Fruit fly (Drosophila melanogaster) whole organism, embryonic: ENCODE data around the gene Pgd.

Source experiments
- Aef1 ChIP-seq: fragments of 200-800 bp; sonication (Bioruptor generic); IDR thresholded peaks from 3 replicates; pipeline ENCODE4 v1.3.6; 2022; ENCODE audit warnings: missing biosample characterization, missing genetic modification characterization
- Asciz ChIP-seq: fragments of 200-800 bp; sonication (Bioruptor generic); optimal IDR thresholded peaks from 2 replicates; lab custom pipeline; 2017; ENCODE audit warnings: missing biosample characterization, mild to moderate bottlenecking, missing genetic modification characterization, missing genetic modification reagents
- BtbVII ChIP-seq: fragments of 200-800 bp; sonication (Bioruptor generic); optimal IDR thresholded peaks from 3 replicates; lab custom pipeline; 2017; ENCODE audit warnings: missing biosample characterization, mild to moderate bottlenecking, missing genetic modification characterization
- C15 ChIP-seq: fragments of 200-800 bp; sonication (Bioruptor generic); IDR thresholded peaks from 3 replicates; pipeline ENCODE4 v1.3.6; 2022; ENCODE audit warnings: missing biosample characterization, missing genetic modification characterization
- CG10209 ChIP-seq: fragments of 200-800 bp; sonication (Bioruptor generic); optimal IDR thresholded peaks from 3 replicates; lab custom pipeline; 2017; ENCODE audit warnings: missing biosample characterization, mild to moderate bottlenecking, missing genetic modification characterization, missing genetic modification reagents
- CG10366 ChIP-seq: fragments of 200-800 bp; sonication (Bioruptor generic); IDR thresholded peaks from 2 replicates; pipeline ENCODE4 v1.3.6; 2022; ENCODE audit warnings: missing biosample characterization, missing genetic modification characterization
- CG12299 ChIP-seq: fragments of 200-800 bp; sonication (Bioruptor generic); optimal IDR thresholded peaks from 2 replicates; lab custom pipeline; 2018; ENCODE audit warnings: missing biosample characterization, mild to moderate bottlenecking, missing genetic modification characterization
- CG12391 ChIP-seq: fragments of 200-800 bp; sonication (Bioruptor generic); optimal IDR thresholded peaks from 3 replicates; lab custom pipeline; 2018; ENCODE audit warnings: missing biosample characterization, mild to moderate bottlenecking, missing genetic modification characterization, moderate library complexity
- CG12769 ChIP-seq: fragments of 200-800 bp; sonication (Bioruptor generic); optimal IDR thresholded peaks from 2 replicates; lab custom pipeline; 2019; ENCODE audit warnings: missing biosample characterization, mild to moderate bottlenecking, missing genetic modification characterization, moderate library complexity
- CG13296 ChIP-seq: fragments of 200-800 bp; sonication (Bioruptor generic); optimal IDR thresholded peaks from 3 replicates; lab custom pipeline; 2018; ENCODE audit warnings: missing biosample characterization, mild to moderate bottlenecking, missing genetic modification characterization
- CG15269 ChIP-seq: fragments of 200-800 bp; sonication (Bioruptor generic); optimal IDR thresholded peaks from 2 replicates; lab custom pipeline; 2018; ENCODE audit warnings: missing biosample characterization, mild to moderate bottlenecking, missing genetic modification characterization, moderate library complexity
- CG17186 ChIP-seq: fragments of 200-800 bp; sonication (Bioruptor generic); optimal IDR thresholded peaks from 3 replicates; lab custom pipeline; 2017; ENCODE audit warnings: missing biosample characterization, missing genetic modification reagents, missing genetic modification characterization
- CG2678 ChIP-seq: fragments of 200-800 bp; sonication (Bioruptor generic); optimal IDR thresholded peaks from 3 replicates; lab custom pipeline; 2019; ENCODE audit warnings: missing biosample characterization, mild to moderate bottlenecking, missing genetic modification characterization, moderate library complexity
- CG31224 ChIP-seq: fragments of 200-800 bp; sonication (Bioruptor generic); IDR thresholded peaks from 2 replicates; pipeline ENCODE4 v1.3.6; 2022; ENCODE audit warnings: missing biosample characterization, missing genetic modification characterization
- CG31441 ChIP-seq: fragments of 200-800 bp; sonication (Bioruptor generic); IDR thresholded peaks from 2 replicates; pipeline ENCODE4 v1.3.6; 2022; ENCODE audit warnings: missing biosample characterization, missing genetic modification characterization
- CG34224 ChIP-seq: fragments of 200-800 bp; sonication (Bioruptor generic); IDR thresholded peaks from 3 replicates; pipeline ENCODE4 v1.3.6; 2022; ENCODE audit warnings: missing biosample characterization, missing genetic modification characterization; ENCODE audit not compliant: partially characterized antibody
- CG6272 ChIP-seq: fragments of 200-800 bp; sonication (Bioruptor generic); IDR thresholded peaks from 2 replicates; pipeline ENCODE4 v1.3.6; 2022; ENCODE audit warnings: missing biosample characterization, missing genetic modification characterization
- CG7745 ChIP-seq: fragments of 200-800 bp; sonication (Bioruptor generic); optimal IDR thresholded peaks from 2 replicates; lab custom pipeline; 2018; ENCODE audit warnings: missing biosample characterization, mild to moderate bottlenecking, missing genetic modification characterization, moderate library complexity
- CG8089 ChIP-seq: fragments of 200-800 bp; sonication (Bioruptor generic); optimal IDR thresholded peaks from 3 replicates; lab custom pipeline; 2016; ENCODE audit warnings: missing biosample characterization, missing genetic modification characterization
- CG9609 ChIP-seq: fragments of 200-800 bp; sonication (Bioruptor generic); optimal IDR thresholded peaks from 3 replicates; lab custom pipeline; 2016; ENCODE audit warnings: missing biosample characterization, missing genetic modification characterization
- Camta ChIP-seq: fragments of 200-800 bp; sonication (Bioruptor generic); optimal IDR thresholded peaks from 2 replicates; lab custom pipeline; 2016; ENCODE audit warnings: missing biosample characterization, missing genetic modification characterization
- Hey ChIP-seq: fragments of 200-800 bp; sonication (Bioruptor generic); optimal IDR thresholded peaks from 3 replicates; lab custom pipeline; 2018; ENCODE audit warnings: missing biosample characterization, mild to moderate bottlenecking, missing genetic modification characterization
- HmgD ChIP-seq: fragments of 200-800 bp; sonication (Bioruptor generic); optimal IDR thresholded peaks from 3 replicates; lab custom pipeline; 2016; ENCODE audit warnings: missing biosample characterization, missing genetic modification characterization
- Meics ChIP-seq: fragments of 200-800 bp; sonication (Bioruptor generic); optimal IDR thresholded peaks from 2 replicates; lab custom pipeline; 2017; ENCODE audit warnings: missing biosample characterization, mild to moderate bottlenecking, missing genetic modification characterization
- Optix ChIP-seq: fragments of 200-800 bp; sonication (Bioruptor generic); IDR thresholded peaks from 3 replicates; pipeline ENCODE4 v1.3.6; 2022; ENCODE audit warnings: missing biosample characterization, missing genetic modification characterization
- Side ChIP-seq: fragments of 200-800 bp; sonication (Bioruptor generic); optimal IDR thresholded peaks from 2 replicates; lab custom pipeline; 2016; ENCODE audit warnings: missing biosample characterization, missing genetic modification characterization
- Sin3A ChIP-seq: fragments of >200 bp; optimal IDR thresholded peaks from 2 replicates; lab custom pipeline; 2018
- Sox102F ChIP-seq: fragments of 200-800 bp; sonication (Bioruptor generic); optimal IDR thresholded peaks from 2 replicates; lab custom pipeline; 2018; ENCODE audit warnings: missing biosample characterization, mild to moderate bottlenecking, missing genetic modification characterization, moderate library complexity
- amos ChIP-seq: fragments of 200-800 bp; sonication (Bioruptor generic); IDR thresholded peaks from 2 replicates; pipeline ENCODE4 v1.3.6; 2022; ENCODE audit warnings: missing biosample characterization, missing genetic modification characterization; ENCODE audit not compliant: partially characterized antibody
- ash1 ChIP-seq: fragments of 200-800 bp; sonication (Bioruptor generic); optimal IDR thresholded peaks from 2 replicates; lab custom pipeline; 2018; ENCODE audit warnings: missing biosample characterization, mild to moderate bottlenecking, missing genetic modification characterization
- bab2 ChIP-seq: fragments of 200-800 bp; sonication (Bioruptor generic); optimal IDR thresholded peaks from 2 replicates; lab custom pipeline; 2016; ENCODE audit warnings: missing biosample characterization, missing genetic modification characterization
- cas ChIP-seq: fragments of 200-800 bp; sonication (Bioruptor generic); IDR thresholded peaks from 2 replicates; pipeline ENCODE4 v1.3.6; 2022; ENCODE audit warnings: missing biosample characterization, missing genetic modification characterization
- chn ChIP-seq: fragments of 200-800 bp; sonication (Bioruptor generic); optimal IDR thresholded peaks from 2 replicates; lab custom pipeline; 2016; ENCODE audit warnings: missing biosample characterization, missing genetic modification characterization
- ems ChIP-seq: fragments of 200-800 bp; sonication (Bioruptor generic); optimal IDR thresholded peaks from 3 replicates; lab custom pipeline; 2016; ENCODE audit warnings: missing biosample characterization, missing genetic modification characterization
- fd64A ChIP-seq: fragments of 200-800 bp; sonication (Bioruptor generic); optimal IDR thresholded peaks from 3 replicates; lab custom pipeline; 2018; ENCODE audit warnings: missing biosample characterization, mild to moderate bottlenecking, missing genetic modification characterization
- gem ChIP-seq: fragments of 200-800 bp; sonication (Bioruptor generic); optimal IDR thresholded peaks from 2 replicates; lab custom pipeline; 2019; ENCODE audit warnings: missing biosample characterization, mild to moderate bottlenecking, missing genetic modification characterization, moderate library complexity
- nerfin-1 ChIP-seq: fragments of 200-800 bp; sonication (Bioruptor generic); optimal IDR thresholded peaks from 3 replicates; lab custom pipeline; 2019; ENCODE audit warnings: missing biosample characterization, mild to moderate bottlenecking, missing genetic modification characterization, moderate library complexity
- oc ChIP-seq: fragments of 200-800 bp; sonication (Bioruptor generic); optimal IDR thresholded peaks from 2 replicates; lab custom pipeline; 2018; ENCODE audit warnings: missing biosample characterization, mild to moderate bottlenecking, missing genetic modification characterization, moderate library complexity
- pho ChIP-seq: fragments of 200-800 bp; sonication (Bioruptor generic); optimal IDR thresholded peaks from 2 replicates; lab custom pipeline; 2016; ENCODE audit warnings: missing biosample characterization, missing genetic modification characterization
- row ChIP-seq: fragments of 200-800 bp; sonication (Bioruptor generic); IDR thresholded peaks from 3 replicates; pipeline ENCODE4 v1.3.6; 2022; ENCODE audit warnings: missing biosample characterization, missing genetic modification characterization
- schlank ChIP-seq: fragments of 200-800 bp; sonication (Bioruptor generic); optimal IDR thresholded peaks from 2 replicates; lab custom pipeline; 2018; ENCODE audit warnings: missing biosample characterization, mild to moderate bottlenecking, missing genetic modification characterization
- sens ChIP-seq: fragments of 200-800 bp; sonication (Bioruptor generic); peaks from one replicate; lab custom pipeline; 2016; ENCODE audit warnings: missing biosample characterization, missing genetic modification characterization
- sima ChIP-seq: fragments of 200-800 bp; sonication (Bioruptor generic); optimal IDR thresholded peaks from 2 replicates; lab custom pipeline; 2016; ENCODE audit warnings: missing biosample characterization, missing genetic modification characterization
- tin ChIP-seq: fragments of 200-800 bp; sonication (Bioruptor generic); optimal IDR thresholded peaks from 3 replicates; lab custom pipeline; 2016; ENCODE audit warnings: missing biosample characterization, missing genetic modification characterization
- trh ChIP-seq: fragments of 200-800 bp; sonication (Bioruptor generic); optimal IDR thresholded peaks from 2 replicates; lab custom pipeline; 2016; ENCODE audit warnings: missing biosample characterization, missing genetic modification characterization
- tup ChIP-seq: fragments of 200-800 bp; sonication (Bioruptor generic); optimal IDR thresholded peaks from 2 replicates; lab custom pipeline; 2016; ENCODE audit warnings: missing biosample characterization, mild to moderate bottlenecking, missing genetic modification characterization, moderate library complexity
- wor ChIP-seq: fragments of 200-800 bp; sonication (Bioruptor generic); IDR thresholded peaks from 2 replicates; pipeline ENCODE4 v1.3.6; 2022; ENCODE audit warnings: missing biosample characterization, missing genetic modification characterization
- zen2 ChIP-seq: fragments of 200-800 bp; sonication (Bioruptor generic); IDR thresholded peaks from 3 replicates; pipeline ENCODE4 v1.3.6; 2022; ENCODE audit warnings: missing biosample characterization, missing genetic modification characterization; ENCODE audit not compliant: partially characterized antibody

Gene Pgd

DNA sequence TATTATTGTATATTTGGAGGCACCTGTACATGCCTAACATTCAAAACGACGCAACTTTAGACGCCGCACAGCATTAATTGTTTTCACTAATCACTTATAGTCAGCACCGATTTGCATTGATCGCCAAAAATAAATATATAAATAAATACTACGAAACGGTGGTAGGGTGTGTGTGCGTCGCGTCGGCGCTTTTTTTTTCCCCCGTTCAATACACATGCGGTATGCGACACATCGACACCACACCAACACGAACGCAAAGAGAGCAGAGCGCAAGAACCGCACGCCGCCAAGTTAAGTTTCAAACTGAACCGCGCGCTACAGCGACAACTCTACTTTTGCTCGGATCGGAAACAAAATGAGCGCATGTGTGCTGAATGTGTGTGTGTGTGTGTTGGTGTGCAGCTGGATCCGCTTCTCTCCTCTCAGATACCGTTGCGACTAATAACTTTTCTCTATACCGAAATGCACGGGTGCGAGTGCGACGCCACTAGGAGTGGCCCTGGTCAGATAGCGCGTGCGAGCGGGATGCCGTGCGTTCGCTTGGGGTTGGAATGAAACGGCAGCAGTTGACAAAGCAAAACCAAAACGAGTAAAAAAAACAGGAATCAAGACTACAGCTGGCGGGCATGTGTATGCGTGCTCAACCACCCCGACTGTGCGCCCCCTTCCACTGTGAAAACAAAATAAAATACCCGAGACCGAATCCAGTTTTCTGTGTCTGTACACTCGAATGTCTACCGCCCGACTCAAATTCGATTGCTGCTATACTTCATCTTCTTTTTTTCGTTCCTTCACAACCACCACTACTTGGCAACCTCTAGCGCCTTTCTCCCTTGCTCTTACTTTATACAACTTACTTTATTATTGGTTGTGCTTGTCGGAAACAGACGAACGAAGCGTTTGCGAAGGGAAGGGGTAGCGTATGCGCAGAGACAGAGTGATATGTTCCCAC, 21.6 kb upstream of the Pgd start, which contains the start of gene ph-d (continued):
- 0 out of 2 replicates have a peak, but pooled peaks have one; percentile 11 for TF ChIP-seq cas
- TF ChIP-seq bab2: peak; percentile 7
- TF ChIP-seq Meics (GFP tag; lab: Kevin White, UChicago): peak; percentile 62
- peak; percentile 44 for TF ChIP-seq BtbVII (GFP tag; lab: Kevin White, UChicago)
- no peak for TF ChIP-seq oc (tag; lab: Kevin White, UChicago)
- TF ChIP-seq CG15269: peak; percentile 53
- no peak for TF ChIP-seq CG6272 (GFP tag; lab: Robert Waterston, UW)
- peak; percentile 90 for TF ChIP-seq row (GFP tag; lab: Robert Waterston, UW)
- no peak for TF ChIP-seq zen2 (GFP tag; lab: Robert Waterston, UW)
- peak; percentile 61 for TF ChIP-seq Sox102F (GFP tag; lab: Kevin White, UChicago)
- TF ChIP-seq nerfin-1 (tag; lab: Kevin White, UChicago): peak; percentile 17
- TF ChIP-seq tup (GFP tag; lab: Kevin White, UChicago): no peak
- TF ChIP-seq CG34224: peak; percentile 23; the same call in 2 of the 3 replicates
- no peak for TF ChIP-seq CG8089
- peak; percentile 43 for TF ChIP-seq Hey (tag; lab: Kevin White, UChicago)
- TF ChIP-seq HmgD (GFP tag; lab: Kevin White, UChicago): peak; percentile 58
- TF ChIP-seq sima: no peak
- no peak for TF ChIP-seq chn
- peak; percentile 74 for TF ChIP-seq gem (tag; lab: Kevin White, UChicago)
- peak; percentile 44 for TF ChIP-seq CG12391 (tag; lab: Kevin White, UChicago)
- TF ChIP-seq ems (GFP tag; lab: Kevin White, UChicago): no peak
- TF ChIP-seq Camta: no peak
- peak; percentile 44 for TF ChIP-seq Asciz
- TF ChIP-seq Optix: peak; percentile 16; the same call in 1 of the 3 replicates
- no peak for TF ChIP-seq Side (GFP tag; lab: Kevin White, UChicago)
- peak; percentile 37; the same call in 1 of the 3 replicates for TF ChIP-seq Aef1 (GFP tag; lab: Robert Waterston, UW)
- TF ChIP-seq CG9609 (GFP tag; lab: Kevin White, UChicago): no peak
- TF ChIP-seq tin (GFP tag; lab: Kevin White, UChicago): peak; percentile 30
- TF ChIP-seq sens (GFP tag; lab: Kevin White, UChicago): peak; percentile 92
- peak; percentile 19; the same call in 1 of the 2 replicates for TF ChIP-seq CG31224 (GFP tag; lab: Robert Waterston, UW)
- TF ChIP-seq pho: no peak
- TF ChIP-seq fd64A (GFP tag; lab: Kevin White, UChicago): no peak
- TF ChIP-seq wor: peak; percentile 30; the same call in 1 of the 2 replicates
- no peak for TF ChIP-seq schlank (tag; lab: Kevin White, UChicago)
- peak; percentile 47 for TF ChIP-seq CG13296 (GFP tag; lab: Kevin White, UChicago)
- TF ChIP-seq CG31441 (GFP tag; lab: Robert Waterston, UW): peak; percentile 63
- peak; percentile 55 for TF ChIP-seq CG10209 (GFP tag; lab: Kevin White, UChicago)
- peak; percentile 80 for TF ChIP-seq ash1 (GFP tag; lab: Kevin White, UChicago)
- TF ChIP-seq Sin3A: no peak
- peak; percentile 37; the same call in 1 of the 2 replicates for TF ChIP-seq CG10366 (GFP tag; lab: Robert Waterston, UW)
- TF ChIP-seq trh (GFP tag; lab: Kevin White, UChicago): no peak
- TF ChIP-seq C15 (GFP tag; lab: Robert Waterston, UW): no peak
- TF ChIP-seq CG2678 (tag; lab: Kevin White, UChicago): peak; percentile 66
- TF ChIP-seq amos (GFP tag; lab: Robert Waterston, UW): no peak
- peak; percentile 56 for TF ChIP-seq CG12299 (tag; lab: Kevin White, UChicago)
- no peak for TF ChIP-seq CG17186 (GFP tag; lab: Kevin White, UChicago)
- no peak for TF ChIP-seq CG7745 (tag; lab: Kevin White, UChicago)
- peak; percentile 98 for TF ChIP-seq CG12769 (tag; lab: Kevin White, UChicago)
